Worm (Caenorhabditis elegans): Measurements from ENCODE around the gene stg-2.

ce11 chrX:8656019-8656418 lies 12.3 kb upstream of the stg-2 start:
- TF ChIP-seq daf-12 (tag; optimal IDR thresholded peaks at IDR 0.05) = no peak
- no peak for TF ChIP-seq fkh-2 (tag; optimal IDR thresholded peaks at IDR 0.05)
- TF ChIP-seq lin-39 (tag; optimal IDR thresholded peaks at IDR 0.05) = no peak
- TF ChIP-seq unc-62 (GFP tag; optimal IDR thresholded peaks at IDR 0.05) = no peak
- TF ChIP-seq nhr-77 (tag; optimal IDR thresholded peaks at IDR 0.05) = no peak
- TF ChIP-seq ztf-11 (tag; optimal IDR thresholded peaks at IDR 0.05) = no peak
- no peak for TF ChIP-seq zag-1 (tag; optimal IDR thresholded peaks at IDR 0.05)
- TF ChIP-seq nhr-28 (tag; optimal IDR thresholded peaks at IDR 0.05) = no peak

All from whole organism, L3 larva.